Fruit fly (Drosophila melanogaster) whole organism, wandering third instar larva: ENCODE measurements around the gene hiro.

ENCODE experiments used
- Abd-B ChIP-seq: fragments of >200 bp; optimal IDR thresholded peaks from 2 replicates; lab custom pipeline; 2017; ENCODE audit warnings: missing biosample characterization, missing genetic modification characterization
- CG32264 ChIP-seq: fragments of 200-800 bp; sonication (Bioruptor generic); optimal IDR thresholded peaks from 2 replicates; lab custom pipeline; 2016; ENCODE audit warnings: missing biosample characterization, missing genetic modification characterization
- CG9705 ChIP-seq: fragments of 200-800 bp; sonication (Bioruptor generic); optimal IDR thresholded peaks from 2 replicates; lab custom pipeline; 2018; ENCODE audit warnings: missing biosample characterization, mild to moderate bottlenecking, missing genetic modification characterization
- CrebA ChIP-seq: fragments of 200-800 bp; sonication (Bioruptor generic); optimal IDR thresholded peaks from 2 replicates; lab custom pipeline; 2016; ENCODE audit warnings: missing biosample characterization, mild to moderate bottlenecking, missing genetic modification characterization, borderline replicate concordance
- Dfd ChIP-seq: fragments of >200 bp; optimal IDR thresholded peaks from 2 replicates; lab custom pipeline; 2017; ENCODE audit warnings: missing biosample characterization, missing genetic modification characterization
- Dif ChIP-seq: fragments of 200-275, 200-300 bp; sonication (Bioruptor generic); optimal IDR thresholded peaks from 2 replicates; lab custom pipeline; 2018; ENCODE audit warnings: missing biosample characterization, missing genetic modification characterization; ENCODE audit not compliant: partially characterized antibody
- GATAd ChIP-seq: sonication (Bioruptor generic); optimal IDR thresholded peaks from 2 replicates; lab custom pipeline; 2016; ENCODE audit warnings: missing biosample characterization, missing genetic modification characterization
- HLH106 ChIP-seq: fragments of 200-800 bp; optimal IDR thresholded peaks from 3 replicates; lab custom pipeline; 2019; ENCODE audit warnings: missing biosample characterization, mild to moderate bottlenecking, missing genetic modification characterization, moderate library complexity
- Hnf4 ChIP-seq: fragments of 200-800 bp; sonication (Bioruptor generic); optimal IDR thresholded peaks from 2 replicates; lab custom pipeline; 2016; ENCODE audit warnings: missing biosample characterization, mild to moderate bottlenecking, missing genetic modification characterization
- Hr78 ChIP-seq: fragments of >200 bp; optimal IDR thresholded peaks from 2 replicates; lab custom pipeline; 2017; ENCODE audit warnings: missing biosample characterization, missing genetic modification characterization
- Hr83 ChIP-seq: fragments of 200-300 bp; sonication (Bioruptor generic); optimal IDR thresholded peaks from 2 replicates; lab custom pipeline; 2016; ENCODE audit warnings: missing biosample characterization, mild to moderate bottlenecking, missing genetic modification characterization, moderate library complexity; ENCODE audit not compliant: poor library complexity, severe bottlenecking
- Jra ChIP-seq: sonication (Bioruptor generic); optimal IDR thresholded peaks from 2 replicates; lab custom pipeline; 2016; ENCODE audit warnings: missing biosample characterization, missing genetic modification characterization
- Mio ChIP-seq: sonication (Bioruptor generic); optimal IDR thresholded peaks from 2 replicates; lab custom pipeline; 2016; ENCODE audit warnings: missing biosample characterization, missing genetic modification characterization
- Myc ChIP-seq: fragments of >200 bp; optimal IDR thresholded peaks from 2 replicates; lab custom pipeline; 2017
- N ChIP-seq: fragments of >200 bp; optimal IDR thresholded peaks from 2 replicates; lab custom pipeline; 2018; ENCODE audit warnings: missing biosample characterization, missing external identifiers, missing genetic modification characterization
- OdsH ChIP-seq: fragments of 200-800 bp; sonication (Bioruptor generic); optimal IDR thresholded peaks from 2 replicates; lab custom pipeline; 2016; ENCODE audit warnings: missing biosample characterization, mild to moderate bottlenecking, missing genetic modification characterization
- Rel ChIP-seq, 2 experiments: fragments of 200-800 bp; sonication (Bioruptor generic) in 1 of 2; optimal IDR thresholded peaks; 2 replicates in 1 of 2; 3 replicates in 1 of 2; lab custom pipeline; 2016 to 2019; ENCODE audit warnings: mild to moderate bottlenecking in 2 of 2, missing biosample characterization in 2 of 2, missing genetic modification characterization in 2 of 2, moderate library complexity in 1 of 2
- Sp1 ChIP-seq: fragments of 200-800 bp; sonication (Bioruptor generic); optimal IDR thresholded peaks from 3 replicates; lab custom pipeline; 2019; ENCODE audit warnings: missing biosample characterization, mild to moderate bottlenecking, missing genetic modification characterization, moderate library complexity
- Vsx2 ChIP-seq: fragments of 200-300, 225-300 bp; sonication (Bioruptor generic); optimal IDR thresholded peaks from 2 replicates; lab custom pipeline; 2018; ENCODE audit warnings: missing biosample characterization, missing genetic modification characterization; ENCODE audit not compliant: partially characterized antibody
- br ChIP-seq: fragments of 200-800 bp; sonication (Bioruptor generic); optimal IDR thresholded peaks from 2 replicates; lab custom pipeline; 2016; ENCODE audit warnings: missing biosample characterization, missing genetic modification characterization
- brk ChIP-seq: fragments of 200-800 bp; sonication (Bioruptor generic); optimal IDR thresholded peaks from 2 replicates; lab custom pipeline; 2016; ENCODE audit warnings: missing biosample characterization, mild to moderate bottlenecking, missing genetic modification characterization
- dl ChIP-seq, 2 experiments: fragments of 175-275, 200-275 bp in 1 of 2; fragments of 200-275 bp in 1 of 2; sonication (Bioruptor generic); optimal IDR thresholded peaks; lab custom pipeline; 2018; ENCODE audit warnings: mild to moderate bottlenecking in 2 of 2, missing biosample characterization in 2 of 2, missing genetic modification characterization in 2 of 2, moderate library complexity in 2 of 2; ENCODE audit not compliant: partially characterized antibody in 2 of 2, insufficient read depth in 1 of 2
- dmrt93B ChIP-seq: fragments of 200-800 bp; sonication (Bioruptor generic); optimal IDR thresholded peaks from 2 replicates; lab custom pipeline; 2018; ENCODE audit warnings: missing biosample characterization, mild to moderate bottlenecking, missing genetic modification characterization
- dsf ChIP-seq: sonication (Bioruptor generic); optimal IDR thresholded peaks from 2 replicates; lab custom pipeline; 2016; ENCODE audit warnings: missing biosample characterization, missing genetic modification characterization, borderline replicate concordance
- ey ChIP-seq: fragments of 200-800 bp; sonication (Bioruptor generic); optimal IDR thresholded peaks from 2 replicates; lab custom pipeline; 2016; ENCODE audit warnings: missing biosample characterization, missing genetic modification characterization
- foxo ChIP-seq, 2 experiments: fragments of 200-800 bp; sonication (Bioruptor generic); optimal IDR thresholded peaks; 2 replicates in 1 of 2; 3 replicates in 1 of 2; lab custom pipeline; 2016 to 2017; ENCODE audit warnings: missing biosample characterization in 2 of 2, missing genetic modification characterization in 2 of 2
- fru ChIP-seq: fragments of 200-800 bp; sonication (Bioruptor generic); optimal IDR thresholded peaks from 3 replicates; lab custom pipeline; 2016; ENCODE audit warnings: missing biosample characterization, mild to moderate bottlenecking, missing genetic modification characterization
- h ChIP-seq: fragments of 200-800 bp; sonication (Bioruptor generic); optimal IDR thresholded peaks from 3 replicates; lab custom pipeline; 2016; ENCODE audit warnings: missing biosample characterization, mild to moderate bottlenecking, missing genetic modification characterization
- jim ChIP-seq: fragments of 175-275, 200-325 bp; sonication (Bioruptor generic); optimal IDR thresholded peaks from 2 replicates; lab custom pipeline; 2016; ENCODE audit warnings: missing biosample characterization, mild to moderate bottlenecking, missing genetic modification characterization
- lola ChIP-seq: fragments of >200 bp; optimal IDR thresholded peaks from 2 replicates; lab custom pipeline; 2017; ENCODE audit warnings: missing biosample characterization, missing genetic modification characterization
- pan ChIP-seq: fragments of >200 bp; optimal IDR thresholded peaks from 2 replicates; lab custom pipeline; 2017
- psq ChIP-seq: fragments of 200-800 bp; sonication (Bioruptor generic); optimal IDR thresholded peaks from 3 replicates; lab custom pipeline; 2017; ENCODE audit warnings: missing biosample characterization, mild to moderate bottlenecking, missing genetic modification characterization, moderate library complexity
- rgr ChIP-seq: fragments of 200-800 bp; sonication (Bioruptor generic); optimal IDR thresholded peaks from 3 replicates; lab custom pipeline; 2016; ENCODE audit warnings: missing biosample characterization, mild to moderate bottlenecking, missing genetic modification characterization
- sage ChIP-seq: fragments of 200-800 bp; sonication (Bioruptor generic); optimal IDR thresholded peaks from 2 replicates; lab custom pipeline; 2016; ENCODE audit warnings: missing biosample characterization, mild to moderate bottlenecking, missing genetic modification characterization
- sv ChIP-seq: fragments of 200-800 bp; sonication (Bioruptor generic); optimal IDR thresholded peaks from 3 replicates; lab custom pipeline; 2016; ENCODE audit warnings: missing biosample characterization, missing genetic modification characterization
- tai ChIP-seq: sonication (Bioruptor generic); optimal IDR thresholded peaks from 2 replicates; lab custom pipeline; 2016; ENCODE audit warnings: missing biosample characterization, missing genetic modification characterization
- usp ChIP-seq: fragments of >200 bp; optimal IDR thresholded peaks from 2 replicates; lab custom pipeline; 2017; ENCODE audit warnings: missing biosample characterization, missing genetic modification characterization
- woc ChIP-seq: sonication (Bioruptor generic); optimal IDR thresholded peaks from 2 replicates; lab custom pipeline; 2016; ENCODE audit warnings: missing biosample characterization, mild to moderate bottlenecking, missing genetic modification characterization

The hiro gene

DNA sequence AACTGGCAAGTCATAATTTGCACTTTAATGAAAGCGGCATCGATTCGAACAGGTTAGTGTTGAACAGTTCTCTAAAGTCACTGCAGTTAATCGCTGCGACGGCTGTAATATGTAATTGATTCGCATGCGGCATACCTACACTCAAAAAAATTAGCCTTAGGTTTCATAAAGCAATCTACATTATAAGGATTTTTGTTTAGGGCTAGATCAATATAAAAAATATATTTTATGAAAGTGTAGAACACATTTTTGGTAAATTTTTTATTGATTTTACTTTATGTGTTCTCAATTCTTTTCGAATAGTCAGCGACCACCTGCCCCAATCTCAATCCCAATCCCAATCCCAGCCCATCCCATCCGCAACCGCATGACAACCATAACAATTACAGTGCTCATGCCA is 29.5 kb downstream of the hiro start:
- TF ChIP-seq Myc (lab: Kevin White, UChicago) (no peak), jim (GFP tag; lab: Kevin White, UChicago) (no peak), Mio (GFP tag; lab: Kevin White, UChicago) (no peak), Vsx2 (GFP tag; lab: Kevin White, UChicago) (no peak), br (no peak), HLH106 (tag; lab: Kevin White, UChicago) (no peak), OdsH (GFP tag; lab: Kevin White, UChicago) (no peak), dl (GFP tag; optimal IDR thresholded peaks at IDR 0.05; lab: Kevin White, UChicago; ENCODE audit: insufficient read depth in 1 of 2, partially characterized antibody in 2 of 2) (no peak), tai (GFP tag; lab: Kevin White, UChicago) (no peak), usp (GFP tag; lab: Kevin White, UChicago) (no peak), GATAd (no peak), N (GFP tag; lab: Kevin White, UChicago) (no peak), Hnf4 (GFP tag; lab: Kevin White, UChicago) (no peak), Dif (GFP tag; lab: Kevin White, UChicago) (no peak), Hr78 (GFP tag; lab: Kevin White, UChicago) (no peak), h (GFP tag; lab: Kevin White, UChicago) (no peak), CG32264 (GFP tag; lab: Kevin White, UChicago) (no peak)

DNA sequence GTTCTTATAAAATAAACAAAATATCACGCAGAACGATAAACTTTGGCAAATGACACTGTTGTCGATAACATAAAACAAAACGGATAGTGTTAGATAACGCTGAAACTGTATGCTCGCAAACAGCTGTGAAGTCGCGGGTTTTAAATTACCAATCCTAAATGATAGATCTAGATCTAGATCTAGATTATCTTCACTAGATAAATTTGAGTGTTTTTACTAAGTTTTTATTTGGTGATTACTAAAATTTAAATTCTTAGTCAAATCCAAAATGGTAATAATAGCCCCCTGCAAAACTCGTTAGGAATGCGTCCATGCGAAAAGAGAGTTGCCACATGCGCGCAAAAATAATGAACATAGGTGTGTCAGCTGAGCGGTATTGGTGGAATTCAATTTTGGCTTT is 33.7 kb downstream of the hiro start, which contains the start of the genes MED30 and Rev1:
MED30 (minus strand) TSS at position 71 of the 400 bp plus-strand sequence.
Rev1 (plus strand) TSS at position 345 of the 400 bp plus-strand sequence.
- TF ChIP-seq br (peak; percentile 96), pan (no peak), HLH106 (tag; lab: Kevin White, UChicago) (peak; percentile 93), Abd-B (GFP tag; lab: Kevin White, UChicago) (no peak), N (GFP tag; lab: Kevin White, UChicago) (no peak), dsf (GFP tag; lab: Kevin White, UChicago) (peak; percentile 94), CG9705 (GFP tag; lab: Kevin White, UChicago) (peak; percentile 87), Dif (GFP tag; lab: Kevin White, UChicago) (no peak), Sp1 (GFP tag; lab: Kevin White, UChicago) (peak; percentile 89), Dfd (GFP tag; lab: Kevin White, UChicago) (no peak), ey (GFP tag; lab: Kevin White, UChicago) (peak; percentile 97), sage (GFP tag; lab: Kevin White, UChicago) (peak; percentile 85), lola (no peak), h (GFP tag; lab: Kevin White, UChicago) (peak; percentile 97), rgr (GFP tag; lab: Kevin White, UChicago) (peak; percentile 97), GATAd (peak; percentile 83), tai (GFP tag; lab: Kevin White, UChicago) (no peak), psq (GFP tag; lab: Kevin White, UChicago) (peak; percentile 90), foxo (GFP tag; optimal IDR thresholded peaks at IDR 0.05; lab: Kevin White, UChicago) (peak; percentile 68 to 98), OdsH (GFP tag; lab: Kevin White, UChicago) (peak; percentile 96), Hr83 (GFP tag; lab: Kevin White, UChicago) (peak; percentile 96), Jra (GFP tag; lab: Kevin White, UChicago) (peak; percentile 97), jim (GFP tag; lab: Kevin White, UChicago) (peak; percentile 90), dl (GFP tag; optimal IDR thresholded peaks at IDR 0.05; lab: Kevin White, UChicago; ENCODE audit: insufficient read depth in 1 of 2, partially characterized antibody in 2 of 2) (no peak), Hnf4 (GFP tag; lab: Kevin White, UChicago) (peak; percentile 98), Myc (lab: Kevin White, UChicago) (peak; percentile 24), usp (GFP tag; lab: Kevin White, UChicago) (no peak), fru (GFP tag; lab: Kevin White, UChicago) (peak; percentile 97), Rel (GFP tag; optimal IDR thresholded peaks at IDR 0.05; lab: Kevin White, UChicago) (peak; percentile 56), Rel (tag; optimal IDR thresholded peaks at IDR 0.05; lab: Kevin White, UChicago) (peak; percentile 68), Hr78 (GFP tag; lab: Kevin White, UChicago) (no peak), brk (GFP tag; lab: Kevin White, UChicago) (no peak), sv (GFP tag; lab: Kevin White, UChicago) (peak; percentile 96), CG32264 (GFP tag; lab: Kevin White, UChicago) (peak; percentile 92), CrebA (GFP tag; lab: Kevin White, UChicago) (no peak), Vsx2 (GFP tag; lab: Kevin White, UChicago) (no peak), woc (GFP tag; lab: Kevin White, UChicago) (peak; percentile 89), Mio (GFP tag; lab: Kevin White, UChicago) (peak; percentile 86), dmrt93B (GFP tag; lab: Kevin White, UChicago) (peak; percentile 80)
- TF ChIP-seq, all 38 proteins: peak for 25
